Fruit fly (Drosophila melanogaster) S2 (cell line): ENCODE results near the gene CG4367.

Experiments
- CG8478 ChIP-seq: fragments of >200 bp; optimal IDR thresholded peaks from 2 replicates; lab custom pipeline; 2018
- CTCF ChIP-seq, 2 experiments: fragments of >200 bp; optimal IDR thresholded peaks; 2 replicates each; lab custom pipeline; 2018

DNA sequence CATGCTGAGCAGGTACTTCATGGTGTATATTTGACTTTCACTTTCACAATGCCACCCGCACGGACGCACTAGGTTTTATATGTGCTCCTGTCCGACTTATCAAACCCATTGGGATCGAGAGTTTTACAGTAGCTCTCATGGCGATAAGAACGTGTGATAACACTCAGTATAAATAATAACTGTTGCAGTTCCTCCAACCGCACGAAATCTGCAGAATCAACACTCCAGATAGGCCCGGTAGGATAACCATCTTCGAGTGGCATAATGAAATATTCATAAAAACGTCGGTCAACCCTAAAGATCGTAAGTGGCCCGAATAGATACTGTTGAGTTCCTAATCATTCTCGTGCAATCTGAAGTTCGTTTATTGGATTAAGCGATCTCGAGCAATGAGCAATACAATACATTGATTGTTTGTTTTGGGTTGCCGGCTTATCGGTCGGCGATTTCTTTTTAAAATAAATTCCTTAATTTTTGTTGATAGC lies 2.8 kb upstream of the CG4367 start, which contains the start of gene CG4362:
- no peak for TF ChIP-seq CG8478 (lab: Kevin White, UChicago)
- no peak for TF ChIP-seq CTCF (optimal IDR thresholded peaks at IDR 0.05; lab: Kevin White, UChicago)
